Fruit fly (Drosophila melanogaster) whole organism, embryonic: ENCODE measurements around the gene Swip-1.
A peak's percentile ranks its signal among the peaks of the same experiment; 100 is the strongest.

Experiments used
- Ada2b ChIP-seq: fragments of 200-800 bp; sonication (Bioruptor generic); IDR thresholded peaks from 2 replicates; pipeline ENCODE4 v1.3.6; 2022; ENCODE audit warnings: missing biosample characterization, missing genetic modification characterization
- Antp ChIP-seq: fragments of 200-800 bp; sonication (Bioruptor generic); optimal IDR thresholded peaks from 3 replicates; lab custom pipeline; 2016; ENCODE audit warnings: missing biosample characterization, missing genetic modification characterization
- Awh ChIP-seq: fragments of 200-800 bp; sonication (Bioruptor generic); IDR thresholded peaks from 2 replicates; pipeline ENCODE4, ENCODE4 v1.3.6; 2022; ENCODE audit warnings: missing biosample characterization, missing genetic modification characterization
- CG10209 ChIP-seq: fragments of 200-800 bp; sonication (Bioruptor generic); optimal IDR thresholded peaks from 3 replicates; lab custom pipeline; 2017; ENCODE audit warnings: missing biosample characterization, mild to moderate bottlenecking, missing genetic modification characterization, missing genetic modification reagents
- CG10654 ChIP-seq: fragments of 200-800 bp; sonication (Bioruptor generic); optimal IDR thresholded peaks from 2 replicates; lab custom pipeline; 2016; ENCODE audit warnings: missing biosample characterization, missing genetic modification characterization
- CG11093 ChIP-seq: fragments of 200-800 bp; sonication (Bioruptor generic); IDR thresholded peaks from 3 replicates; pipeline ENCODE4 v1.3.6; 2022; ENCODE audit warnings: missing biosample characterization, missing genetic modification characterization
- CG12155 ChIP-seq: fragments of 200-800 bp; sonication (Bioruptor generic); optimal IDR thresholded peaks from 3 replicates; lab custom pipeline; 2016; ENCODE audit warnings: missing biosample characterization, missing genetic modification characterization
- CG12236 ChIP-seq: fragments of 200-800 bp; sonication (Bioruptor generic); optimal IDR thresholded peaks from 2 replicates; lab custom pipeline; 2016; ENCODE audit warnings: missing biosample characterization, missing genetic modification characterization
- CG13123 ChIP-seq: fragments of 200-800 bp; sonication (Bioruptor generic); optimal IDR thresholded peaks from 2 replicates; lab custom pipeline; 2016; ENCODE audit warnings: missing biosample characterization, missing genetic modification characterization
- CG13775 ChIP-seq: fragments of 200-800 bp; sonication (Bioruptor generic); optimal IDR thresholded peaks from 3 replicates; lab custom pipeline; 2017; ENCODE audit warnings: missing biosample characterization, mild to moderate bottlenecking, missing genetic modification characterization
- CG17328 ChIP-seq: fragments of 200-800 bp; sonication (Bioruptor generic); IDR thresholded peaks from 2 replicates; pipeline ENCODE4 v1.3.6; 2022; ENCODE audit warnings: missing biosample characterization, missing genetic modification characterization
- CG17912 ChIP-seq: fragments of 200-800 bp; sonication (Bioruptor generic); optimal IDR thresholded peaks from 2 replicates; lab custom pipeline; 2018; ENCODE audit warnings: missing biosample characterization, mild to moderate bottlenecking, missing genetic modification characterization
- CG18262 ChIP-seq: fragments of 200-800 bp; optimal IDR thresholded peaks from 3 replicates; lab custom pipeline; 2019; ENCODE audit warnings: missing biosample characterization, mild to moderate bottlenecking, missing genetic modification characterization, moderate library complexity
- CG2889 ChIP-seq: fragments of 200-800 bp; sonication (Bioruptor generic); IDR thresholded peaks from 3 replicates; pipeline ENCODE4 v1.3.6; 2022; ENCODE audit warnings: missing biosample characterization, missing genetic modification characterization
- CG7372 ChIP-seq: fragments of 200-800 bp; sonication (Bioruptor generic); IDR thresholded peaks from 2 replicates; pipeline ENCODE4 v1.3.6; 2022; ENCODE audit warnings: missing biosample characterization, missing genetic modification characterization
- CG7963 ChIP-seq: fragments of 200-800 bp; sonication (Bioruptor generic); IDR thresholded peaks from 3 replicates; pipeline ENCODE4 v1.3.6; 2022; ENCODE audit warnings: missing biosample characterization, missing genetic modification characterization; ENCODE audit not compliant: partially characterized antibody
- CG8924 ChIP-seq: fragments of 200-800 bp; optimal IDR thresholded peaks from 3 replicates; lab custom pipeline; 2019; ENCODE audit warnings: missing biosample characterization, mild to moderate bottlenecking, missing genetic modification characterization, moderate library complexity
- Doc3 ChIP-seq: fragments of 200-800 bp; sonication (Bioruptor generic); IDR thresholded peaks from 3 replicates; pipeline ENCODE4 v1.3.6; 2022; ENCODE audit warnings: missing biosample characterization, missing genetic modification characterization; ENCODE audit not compliant: partially characterized antibody
- E2f1 ChIP-seq: fragments of 200-800 bp; sonication (Bioruptor generic); IDR thresholded peaks from 2 replicates; pipeline ENCODE4 v1.3.6; 2022; ENCODE audit warnings: missing biosample characterization, missing genetic modification characterization
- E2f2 ChIP-seq: fragments of 200-800 bp; sonication (Bioruptor generic); IDR thresholded peaks from 2 replicates; pipeline ENCODE4 v1.3.6; 2022; ENCODE audit warnings: missing biosample characterization, missing genetic modification characterization
- Eip74EF ChIP-seq, 2 experiments: fragments of 200-800 bp in 1 of 2; fragments of >200 bp in 1 of 2; sonication (Bioruptor generic) in 1 of 2; optimal IDR thresholded peaks; 2 replicates each; lab custom pipeline; 2017 to 2019; ENCODE audit warnings: missing biosample characterization in 2 of 2, missing genetic modification characterization in 2 of 2, mild to moderate bottlenecking in 1 of 2, moderate library complexity in 1 of 2
- HLH4C ChIP-seq: fragments of 200-800 bp; sonication (Bioruptor generic); IDR thresholded peaks from 3 replicates; pipeline ENCODE4 v1.3.6; 2022; ENCODE audit warnings: missing biosample characterization, missing genetic modification characterization; ENCODE audit not compliant: partially characterized antibody
- HmgD ChIP-seq: fragments of 200-800 bp; sonication (Bioruptor generic); optimal IDR thresholded peaks from 3 replicates; lab custom pipeline; 2016; ENCODE audit warnings: missing biosample characterization, missing genetic modification characterization
- NC2α ChIP-seq: fragments of 200-800 bp; sonication (Bioruptor generic); optimal IDR thresholded peaks from 2 replicates; lab custom pipeline; 2016; ENCODE audit warnings: missing biosample characterization, missing genetic modification characterization
- Stat92E ChIP-seq, 3 experiments: fragments of >200 bp in 2 of 3; fragments of 200-800 bp in 1 of 3; sonication (Bioruptor generic) in 1 of 3; optimal IDR thresholded peaks; 2 replicates each; lab custom pipeline; 2017 to 2019; ENCODE audit warnings: missing biosample characterization in 3 of 3, missing genetic modification characterization in 3 of 3, mild to moderate bottlenecking in 1 of 3, moderate library complexity in 1 of 3
- Tbp ChIP-seq: fragments of >200 bp; optimal IDR thresholded peaks from 2 replicates; lab custom pipeline; 2018; ENCODE audit warnings: missing biosample characterization, missing genetic modification characterization
- abd-A ChIP-seq: fragments of 200-800 bp; sonication (Bioruptor generic); optimal IDR thresholded peaks from 3 replicates; lab custom pipeline; 2019; ENCODE audit warnings: missing biosample characterization, mild to moderate bottlenecking, missing genetic modification characterization, moderate library complexity
- aop ChIP-seq: fragments of 200-800 bp; sonication (Bioruptor generic); IDR thresholded peaks from 2 replicates; pipeline ENCODE4 v1.3.6; 2022; ENCODE audit warnings: missing biosample characterization, missing genetic modification characterization
- ato ChIP-seq: fragments of 200-800 bp; sonication (Bioruptor generic); IDR thresholded peaks from 2 replicates; pipeline ENCODE4 v1.3.6; 2022; ENCODE audit warnings: missing biosample characterization, missing genetic modification characterization; ENCODE audit not compliant: partially characterized antibody
- bab2 ChIP-seq: fragments of 200-800 bp; sonication (Bioruptor generic); optimal IDR thresholded peaks from 2 replicates; lab custom pipeline; 2016; ENCODE audit warnings: missing biosample characterization, missing genetic modification characterization
- ci ChIP-seq: fragments of 200-800 bp; sonication (Bioruptor generic); IDR thresholded peaks from 3 replicates; pipeline ENCODE4 v1.3.6; 2022; ENCODE audit warnings: missing biosample characterization, missing genetic modification characterization
- crp ChIP-seq, 2 experiments: fragments of 200-800 bp; sonication (Bioruptor generic); optimal IDR thresholded peaks; 2 replicates in 1 of 2; 3 replicates in 1 of 2; lab custom pipeline; 2017; ENCODE audit warnings: missing biosample characterization in 2 of 2, missing genetic modification characterization in 2 of 2, mild to moderate bottlenecking in 1 of 2, moderate library complexity in 1 of 2
- ems ChIP-seq: fragments of 200-800 bp; sonication (Bioruptor generic); optimal IDR thresholded peaks from 3 replicates; lab custom pipeline; 2016; ENCODE audit warnings: missing biosample characterization, missing genetic modification characterization
- fru ChIP-seq: fragments of >200 bp; optimal IDR thresholded peaks from 2 replicates; lab custom pipeline; 2017
- gt ChIP-seq: fragments of 200-800 bp; sonication (Bioruptor generic); IDR thresholded peaks from 2 replicates; pipeline ENCODE4 v1.3.6; 2022; ENCODE audit warnings: missing biosample characterization, missing genetic modification characterization
- inv ChIP-seq: fragments of 200-800 bp; sonication (Bioruptor generic); IDR thresholded peaks from 2 replicates; pipeline ENCODE4 v1.3.6; 2022; ENCODE audit warnings: missing biosample characterization, missing genetic modification characterization; ENCODE audit not compliant: partially characterized antibody
- pnt ChIP-seq: fragments of 200-800 bp; sonication (Bioruptor generic); optimal IDR thresholded peaks from 3 replicates; lab custom pipeline; 2016; ENCODE audit warnings: missing biosample characterization, missing genetic modification characterization
- pum ChIP-seq: fragments of 200-800 bp; sonication (Bioruptor generic); optimal IDR thresholded peaks from 2 replicates; lab custom pipeline; 2016; ENCODE audit warnings: missing biosample characterization, missing genetic modification characterization
- pzg ChIP-seq: fragments of 200-800 bp; sonication (Bioruptor generic); optimal IDR thresholded peaks from 3 replicates; lab custom pipeline; 2018; ENCODE audit warnings: missing biosample characterization, mild to moderate bottlenecking, missing genetic modification characterization, moderate library complexity
- repo ChIP-seq: fragments of 200-800 bp; sonication (Bioruptor generic); optimal IDR thresholded peaks from 2 replicates; lab custom pipeline; 2016; ENCODE audit warnings: missing biosample characterization, missing genetic modification characterization
- rib ChIP-seq: fragments of 200-800 bp; sonication (Bioruptor generic); IDR thresholded peaks from 2 replicates; pipeline ENCODE4 v1.3.6; 2022; ENCODE audit warnings: missing biosample characterization, missing genetic modification characterization
- ro ChIP-seq: fragments of 200-800 bp; sonication (Bioruptor generic); IDR thresholded peaks from 2 replicates; pipeline ENCODE4 v1.3.6; 2022; ENCODE audit warnings: missing biosample characterization, missing genetic modification characterization
- sc ChIP-seq, 3 experiments: fragments of >200 bp in 2 of 3; fragments of 200-800 bp in 1 of 3; sonication (Bioruptor generic) in 1 of 3; optimal IDR thresholded peaks; 2 replicates in 2 of 3; 3 replicates in 1 of 3; lab custom pipeline; 2017; ENCODE audit warnings: mild to moderate bottlenecking in 1 of 3, missing biosample characterization in 1 of 3, missing genetic modification characterization in 1 of 3, missing genetic modification reagents in 1 of 3
- sens-2 ChIP-seq: fragments of 200-800 bp; sonication (Bioruptor generic); IDR thresholded peaks from 2 replicates; pipeline ENCODE4 v1.3.6; 2022; ENCODE audit warnings: missing biosample characterization, missing genetic modification characterization
- sim ChIP-seq: fragments of 200-800 bp; sonication (Bioruptor generic); IDR thresholded peaks from 2 replicates; pipeline ENCODE4 v1.3.6; 2022; ENCODE audit warnings: missing biosample characterization, missing genetic modification characterization
- ssp ChIP-seq: fragments of 200-800 bp; sonication (Bioruptor generic); IDR thresholded peaks from 2 replicates; pipeline ENCODE4 v1.3.6; 2022; ENCODE audit warnings: missing biosample characterization, missing genetic modification characterization
- stc ChIP-seq: fragments of 200-800 bp; sonication (Bioruptor generic); IDR thresholded peaks from 2 replicates; pipeline ENCODE4 v1.3.6; 2022; ENCODE audit warnings: missing biosample characterization, missing genetic modification characterization
- tap ChIP-seq: fragments of 200-800 bp; optimal IDR thresholded peaks from 3 replicates; lab custom pipeline; 2019; ENCODE audit warnings: missing biosample characterization, mild to moderate bottlenecking, missing genetic modification characterization, moderate library complexity
- tll ChIP-seq, 2 experiments: fragments of 200-800 bp in 1 of 2; fragments of >200 bp in 1 of 2; sonication (Bioruptor generic) in 1 of 2; optimal IDR thresholded peaks; 2 replicates each; lab custom pipeline; 2017 to 2019; ENCODE audit warnings: missing biosample characterization in 2 of 2, missing genetic modification characterization in 2 of 2, mild to moderate bottlenecking in 1 of 2, moderate library complexity in 1 of 2
- trem ChIP-seq: fragments of 200-800 bp; optimal IDR thresholded peaks from 3 replicates; lab custom pipeline; 2019; ENCODE audit warnings: missing biosample characterization, mild to moderate bottlenecking, missing genetic modification characterization, moderate library complexity
- zen2 ChIP-seq: fragments of 200-800 bp; sonication (Bioruptor generic); IDR thresholded peaks from 3 replicates; pipeline ENCODE4 v1.3.6; 2022; ENCODE audit warnings: missing biosample characterization, missing genetic modification characterization; ENCODE audit not compliant: partially characterized antibody

The Swip-1 gene

DNA sequence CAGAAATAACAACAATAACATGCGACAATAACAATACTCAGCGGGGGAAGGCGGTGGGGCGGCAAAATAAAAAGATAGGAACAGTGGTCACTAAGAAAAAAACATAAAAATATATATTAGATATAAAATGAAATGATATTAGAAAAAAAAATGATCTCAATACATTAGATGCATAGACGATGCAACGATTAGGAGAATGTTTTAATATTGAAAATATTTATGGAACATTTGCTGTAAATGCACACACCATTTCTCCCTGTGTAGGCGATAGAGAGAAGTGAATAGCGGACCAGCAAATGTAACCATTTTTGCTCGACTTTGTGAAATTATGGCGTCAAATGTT lies 20.9 kb downstream of the Swip-1 start (continued):
- TF ChIP-seq Eip74EF (GFP tag; optimal IDR thresholded peaks at IDR 0.05; lab: Kevin White, UChicago) (peak in 1 of 2 experiments; percentile 28), aop (no peak), fru (lab: Kevin White, UChicago) (no peak), ems (peak; percentile 33), CG17328 (peak; percentile 85), E2f1 (peak; percentile 88), NC2α (no peak), repo (GFP tag; lab: Kevin White, UChicago) (no peak), HmgD (GFP tag; lab: Kevin White, UChicago) (no peak), inv (GFP tag; lab: Robert Waterston, UW) (no peak), tll (GFP tag; optimal IDR thresholded peaks at IDR 0.05; lab: Kevin White, UChicago) (no peak), stc (GFP tag; lab: Robert Waterston, UW) (peak; percentile 81), ro (GFP tag; lab: Robert Waterston, UW) (peak; percentile 70), CG17912 (GFP tag; lab: Kevin White, UChicago) (no peak), abd-A (tag; lab: Kevin White, UChicago) (no peak), ci (GFP tag; lab: Robert Waterston, UW) (peak; percentile 83), pnt (GFP tag; lab: Kevin White, UChicago) (no peak), sc (optimal IDR thresholded peaks at IDR 0.05; lab: Kevin White, UChicago) (no peak), sc (GFP tag; optimal IDR thresholded peaks at IDR 0.05; lab: Kevin White, UChicago) (no peak), Awh (GFP tag; lab: Robert Waterston, UW) (peak; percentile 71), HLH4C (GFP tag; lab: Robert Waterston, UW) (no peak), Antp (GFP tag; lab: Kevin White, UChicago) (no peak), crp (GFP tag; optimal IDR thresholded peaks at IDR 0.05; lab: Kevin White, UChicago) (no peak), CG7963 (GFP tag; lab: Robert Waterston, UW) (no peak), CG12155 (peak; percentile 59), CG2889 (GFP tag; lab: Robert Waterston, UW) (peak; percentile 92), trem (tag; lab: Kevin White, UChicago) (peak; percentile 50), E2f2 (peak; percentile 58), pum (GFP tag; lab: Kevin White, UChicago) (peak; percentile 20), CG10654 (GFP tag; lab: Kevin White, UChicago) (peak; percentile 53), zen2 (GFP tag; lab: Robert Waterston, UW) (no peak), CG8924 (peak; percentile 77), CG12236 (GFP tag; lab: Kevin White, UChicago) (no peak), CG11093 (peak; percentile 69; the same call in 2 of the 3 replicates), rib (GFP tag; lab: Robert Waterston, UW) (peak; percentile 97), Ada2b (GFP tag; lab: Robert Waterston, UW) (peak; percentile 91), CG18262 (tag; lab: Kevin White, UChicago) (peak; percentile 71), bab2 (GFP tag; lab: Kevin White, UChicago) (peak; percentile 4), CG13123 (GFP tag; lab: Kevin White, UChicago) (peak; percentile 37), gt (GFP tag; lab: Robert Waterston, UW) (no peak), CG7372 (GFP tag; lab: Robert Waterston, UW) (peak; percentile 91), sim (peak; percentile 49; the same call in 1 of the 2 replicates), pzg (GFP tag; lab: Kevin White, UChicago) (no peak), Doc3 (GFP tag; lab: Robert Waterston, UW) (no peak), CG13775 (GFP tag; lab: Kevin White, UChicago) (peak; percentile 55), ato (GFP tag; lab: Robert Waterston, UW) (no peak), CG10209 (GFP tag; lab: Kevin White, UChicago) (peak; percentile 68), Stat92E (GFP tag; optimal IDR thresholded peaks at IDR 0.05; lab: Kevin White, UChicago) (no peak), tap (tag; lab: Kevin White, UChicago) (peak; percentile 73), Tbp (no peak), sens-2 (GFP tag; lab: Robert Waterston, UW) (peak; percentile 36; the same call in 1 of the 2 replicates), ssp (peak; percentile 80)
